Fruit fly (Drosophila melanogaster) whole organism, embryonic: ENCODE results near the gene SmE.

Source experiments
- CG2199 ChIP-seq: fragments of 200-800 bp; sonication (Bioruptor generic); IDR thresholded peaks from 3 replicates; pipeline ENCODE4 v1.3.6; 2022; ENCODE audit warnings: missing biosample characterization, missing genetic modification characterization
- Hr39 ChIP-seq: fragments of >200 bp; optimal IDR thresholded peaks from 2 replicates; lab custom pipeline; 2017
- ro ChIP-seq: fragments of 200-800 bp; sonication (Bioruptor generic); IDR thresholded peaks from 2 replicates; pipeline ENCODE4 v1.3.6; 2022; ENCODE audit warnings: missing biosample characterization, missing genetic modification characterization
- usp ChIP-seq: fragments of >200 bp; optimal IDR thresholded peaks from 2 replicates; lab custom pipeline; 2017; ENCODE audit warnings: missing biosample characterization, missing genetic modification characterization

- TF ChIP-seq ro (GFP tag; lab: Robert Waterston, UW) (no peak), usp (GFP tag; lab: Kevin White, UChicago) (no peak), Hr39 (lab: Kevin White, UChicago) (no peak), CG2199 (GFP tag; lab: Robert Waterston, UW) (no peak)
These were observed 24.5 kb downstream of the SmE start, which contains the start of gene TwdlE for dm6 chr2L:7860739-7861138.
